Worm (Caenorhabditis elegans) whole organism, young adult: ENCODE measurements around the gene arx-2.

ENCODE experiments used
- B0019.2 ChIP-seq: fragments of 200-800 bp; sonication (Bioruptor generic); conservative IDR thresholded peaks from 2 replicates; pipeline ENCODE4 v1.3.6; 2022; ENCODE audit warnings: missing genetic modification reagents, missing genetic modification characterization, missing compliant biosample characterization
- D2030.7 ChIP-seq: fragments of 200-800 bp; sonication (Bioruptor generic); IDR thresholded peaks from 2 replicates; pipeline ENCODE4 v1.3.6; 2022; ENCODE audit warnings: missing genetic modification reagents, missing genetic modification characterization, missing compliant biosample characterization
- F10E7.11 ChIP-seq: sonication (generic microtip); optimal IDR thresholded peaks from 2 replicates; lab custom pipeline; 2017; ENCODE audit warnings: mild to moderate bottlenecking, missing genetic modification characterization, moderate library complexity, missing compliant biosample characterization
- F33H1.4 ChIP-seq: fragments of 200-800 bp; sonication (Bioruptor generic); IDR thresholded peaks from 2 replicates; pipeline ENCODE4 v1.3.6; 2022; ENCODE audit warnings: missing genetic modification reagents, missing genetic modification characterization, missing compliant biosample characterization
- F39B2.1 ChIP-seq: fragments of 200-800 bp; sonication (Bioruptor generic); IDR thresholded peaks from 2 replicates; pipeline ENCODE4 v1.3.6; 2022; ENCODE audit warnings: missing genetic modification reagents, missing genetic modification characterization, missing compliant biosample characterization
- F52B5.7 ChIP-seq: sonication (generic microtip); optimal IDR thresholded peaks from 2 replicates; lab custom pipeline; 2016; ENCODE audit warnings: mild to moderate bottlenecking, missing genetic modification characterization, missing compliant biosample characterization
- T26A5.8 ChIP-seq: sonication (generic microtip); optimal IDR thresholded peaks from 2 replicates; lab custom pipeline; 2016; ENCODE audit warnings: missing genetic modification characterization, missing compliant biosample characterization
- Y56A3A.18 ChIP-seq: fragments of 200-800 bp; sonication (Bioruptor generic); IDR thresholded peaks from 2 replicates; pipeline ENCODE4 v1.3.6; 2022; ENCODE audit warnings: missing genetic modification reagents, missing genetic modification characterization, missing compliant biosample characterization
- Y79H2A.3 ChIP-seq: fragments of 200-800 bp; sonication (Bioruptor generic); conservative IDR thresholded peaks from 2 replicates; pipeline ENCODE4 v1.3.6; 2022; ENCODE audit warnings: missing genetic modification reagents, missing genetic modification characterization, missing compliant biosample characterization
- ama-1 ChIP-seq, 3 experiments: fragments of 150-350 bp in 1 of 3; sonication (generic microtip) in 2 of 3; optimal IDR thresholded peaks; 2 replicates each; lab custom pipeline; 2014 to 2018; ENCODE audit warnings: missing biosample characterization in 2 of 3, missing genetic modification characterization in 2 of 3, missing genetic modification reagents in 2 of 3
- attf-5 ChIP-seq: fragments of 200-800 bp; sonication (Bioruptor generic); optimal IDR thresholded peaks from 2 replicates; lab custom pipeline; 2018; ENCODE audit warnings: mild to moderate bottlenecking, missing genetic modification characterization, missing compliant biosample characterization
- cebp-1 ChIP-seq, 2 experiments: fragments of 200-800 bp in 1 of 2; sonication (Bioruptor generic) in 1 of 2; sonication (generic microtip) in 1 of 2; IDR thresholded peaks in 1 of 2; optimal IDR thresholded peaks in 1 of 2; 2 replicates each; pipeline versions ENCODE4 v1.3.6 to Lab custom; 2017 to 2022; ENCODE audit warnings: missing compliant biosample characterization in 2 of 2, missing genetic modification characterization in 2 of 2, mild to moderate bottlenecking in 1 of 2, missing genetic modification reagents in 1 of 2, moderate library complexity in 1 of 2
- ceh-100 ChIP-seq: fragments of 200-800 bp; sonication (Bioruptor generic); IDR thresholded peaks from 2 replicates; pipeline ENCODE4 v1.3.6; 2022; ENCODE audit warnings: missing genetic modification reagents, missing genetic modification characterization, missing compliant biosample characterization
- ceh-27 ChIP-seq: fragments of 200-800 bp; sonication (Bioruptor generic); optimal IDR thresholded peaks from 2 replicates; lab custom pipeline; 2018; ENCODE audit warnings: mild to moderate bottlenecking, missing genetic modification characterization, moderate library complexity, missing compliant biosample characterization
- ceh-91 ChIP-seq: fragments of 200-800 bp; sonication (Bioruptor generic); IDR thresholded peaks from 2 replicates; pipeline ENCODE4 v1.3.6; 2022; ENCODE audit warnings: missing genetic modification reagents, missing genetic modification characterization, missing compliant biosample characterization
- chd-7 ChIP-seq: sonication (generic microtip); optimal IDR thresholded peaks from 2 replicates; lab custom pipeline; 2016; ENCODE audit warnings: mild to moderate bottlenecking, missing genetic modification characterization, moderate library complexity, missing compliant biosample characterization
- dox-1 ChIP-seq: fragments of 200-800 bp; sonication (Bioruptor generic); IDR thresholded peaks from 2 replicates; pipeline ENCODE4 v1.3.6; 2022; ENCODE audit warnings: missing genetic modification reagents, missing genetic modification characterization, missing compliant biosample characterization
- egl-44 ChIP-seq: fragments of 200-800 bp; sonication (Bioruptor generic); IDR thresholded peaks from 2 replicates; pipeline ENCODE4 v1.3.6; 2022; ENCODE audit warnings: missing genetic modification reagents, missing genetic modification characterization, missing compliant biosample characterization
- hlh-12 ChIP-seq: sonication (generic microtip); optimal IDR thresholded peaks from 2 replicates; lab custom pipeline; 2016; ENCODE audit warnings: missing genetic modification characterization, missing compliant biosample characterization
- hlh-26 ChIP-seq: fragments of 200-800 bp; sonication (Bioruptor generic); conservative IDR thresholded peaks from 2 replicates; pipeline ENCODE4 v1.3.6; 2022; ENCODE audit warnings: missing genetic modification reagents, missing genetic modification characterization, missing compliant biosample characterization
- hmg-1.2 ChIP-seq: fragments of 200-800 bp; sonication (Bioruptor generic); IDR thresholded peaks from 2 replicates; pipeline ENCODE4 v1.3.6; 2022; ENCODE audit warnings: missing genetic modification reagents, missing genetic modification characterization, missing compliant biosample characterization
- hrde-1 ChIP-seq: sonication (generic microtip); optimal IDR thresholded peaks from 2 replicates; lab custom pipeline; 2016; ENCODE audit warnings: missing genetic modification characterization, mild to moderate bottlenecking, missing compliant biosample characterization, moderate library complexity, missing genotype, missing genetic modification reagents, borderline replicate concordance
- lag-1 ChIP-seq: fragments of 200-800 bp; sonication (Bioruptor generic); IDR thresholded peaks from 2 replicates; pipeline ENCODE4 v1.3.6; 2022; ENCODE audit warnings: missing genetic modification reagents, missing genetic modification characterization, missing compliant biosample characterization
- let-607 ChIP-seq, 2 experiments: fragments of 200-800 bp in 1 of 2; sonication (Bioruptor generic) in 1 of 2; sonication (generic microtip) in 1 of 2; optimal IDR thresholded peaks; 2 replicates each; lab custom pipeline; 2016 to 2018; ENCODE audit warnings: mild to moderate bottlenecking in 2 of 2, missing compliant biosample characterization in 2 of 2, missing genetic modification characterization in 2 of 2, moderate library complexity in 2 of 2, missing genotype in 1 of 2
- lin-26 ChIP-seq: fragments of 200-800 bp; sonication (Bioruptor generic); IDR thresholded peaks from 2 replicates; pipeline ENCODE4 v1.3.6; 2022; ENCODE audit warnings: missing genetic modification reagents, missing genetic modification characterization, missing compliant biosample characterization
- lin-35 ChIP-seq, 3 experiments: fragments of 150-350 bp in 2 of 3; sonication (generic microtip) in 1 of 3; optimal IDR thresholded peaks; 2 replicates each; lab custom pipeline; 2014 to 2018; ENCODE audit warnings: missing biosample characterization in 3 of 3, missing genetic modification characterization in 3 of 3, missing genetic modification reagents in 3 of 3
- lsl-1 ChIP-seq: fragments of 200-800 bp; sonication (Bioruptor generic); optimal IDR thresholded peaks from 2 replicates; lab custom pipeline; 2018; ENCODE audit warnings: mild to moderate bottlenecking, missing genetic modification characterization, moderate library complexity, missing compliant biosample characterization
- lsy-27 ChIP-seq: sonication (generic microtip); optimal IDR thresholded peaks from 2 replicates; lab custom pipeline; 2017; ENCODE audit warnings: missing genetic modification characterization, mild to moderate bottlenecking, missing compliant biosample characterization, antibody characterized with exemption, missing genotype, borderline replicate concordance; ENCODE audit not compliant: insufficient read depth
- madf-10 ChIP-seq: sonication (generic microtip); optimal IDR thresholded peaks from 2 replicates; lab custom pipeline; 2016; ENCODE audit warnings: mild to moderate bottlenecking, missing genetic modification characterization, missing compliant biosample characterization
- madf-6 ChIP-seq: fragments of 200-800 bp; sonication (Bioruptor generic); IDR thresholded peaks from 2 replicates; pipeline ENCODE4 v1.3.6; 2022; ENCODE audit warnings: missing genetic modification reagents, missing genetic modification characterization, missing compliant biosample characterization
- mcd-1 ChIP-seq: fragments of 200-800 bp; sonication (Bioruptor generic); IDR thresholded peaks from 2 replicates; pipeline ENCODE4 v1.3.6; 2022; ENCODE audit warnings: missing genetic modification reagents, missing genetic modification characterization, missing compliant biosample characterization
- nhr-80 ChIP-seq: sonication (generic microtip); optimal IDR thresholded peaks from 2 replicates; lab custom pipeline; 2016; ENCODE audit warnings: missing genetic modification characterization, missing compliant biosample characterization
- pha-4 ChIP-seq: fragments of 150-350 bp; sonication (generic microtip); optimal IDR thresholded peaks from 2 replicates; lab custom pipeline; 2014; ENCODE audit warnings: missing biosample characterization, missing genetic modification reagents, missing genetic modification characterization
- rcor-1 ChIP-seq: fragments of 200-800 bp; sonication (Bioruptor generic); IDR thresholded peaks from 2 replicates; pipeline ENCODE4 v1.3.6; 2022; ENCODE audit warnings: missing genetic modification reagents, missing genetic modification characterization, missing compliant biosample characterization
- rec-8 ChIP-seq, 2 experiments: sonication (generic microtip); optimal IDR thresholded peaks; 2 replicates each; lab custom pipeline; 2016; ENCODE audit warnings: mild to moderate bottlenecking in 2 of 2, missing genetic modification characterization in 2 of 2, missing genetic modification reagents in 2 of 2, missing genotype in 2 of 2, missing biosample characterization in 1 of 2, missing compliant biosample characterization in 1 of 2, moderate library complexity in 1 of 2
- repo-1 ChIP-seq: sonication (generic microtip); optimal IDR thresholded peaks from 2 replicates; lab custom pipeline; 2017; ENCODE audit warnings: mild to moderate bottlenecking, missing genetic modification characterization, missing compliant biosample characterization
- snpc-3.4 ChIP-seq: sonication (generic microtip); optimal IDR thresholded peaks from 2 replicates; lab custom pipeline; 2017; ENCODE audit warnings: missing genetic modification characterization, mild to moderate bottlenecking, missing compliant biosample characterization, antibody characterized with exemption, moderate library complexity, missing genotype, missing genetic modification reagents
- snpc-4 ChIP-seq, 5 experiments: fragments of 150-350 bp in 1 of 5; sonication (generic microtip) in 4 of 5; optimal IDR thresholded peaks; 2 replicates each; lab custom pipeline; 2014 to 2018; ENCODE audit warnings: missing genetic modification characterization in 5 of 5, missing biosample characterization in 3 of 5, antibody characterized with exemption in 2 of 5, mild to moderate bottlenecking in 2 of 5, missing compliant biosample characterization in 2 of 5, missing genotype in 2 of 5, moderate library complexity in 2 of 5, missing genetic modification reagents in 1 of 5
- tbx-9 ChIP-seq: sonication (generic microtip); optimal IDR thresholded peaks from 2 replicates; lab custom pipeline; 2016; ENCODE audit warnings: borderline replicate concordance, missing genetic modification characterization, inconsistent platforms, missing compliant biosample characterization
- unc-62 ChIP-seq: fragments of 150-350 bp; optimal IDR thresholded peaks from 2 replicates; lab custom pipeline; 2014; ENCODE audit warnings: missing biosample characterization, missing genetic modification reagents, missing genetic modification characterization
- xnd-1 ChIP-seq: sonication (generic microtip); optimal IDR thresholded peaks from 2 replicates; lab custom pipeline; 2016; ENCODE audit warnings: missing genotype, missing genetic modification reagents, missing genetic modification characterization, missing compliant biosample characterization
- ztf-25 ChIP-seq: fragments of 200-800 bp; sonication (Bioruptor generic); IDR thresholded peaks from 2 replicates; pipeline ENCODE4 v1.3.6; 2022; ENCODE audit warnings: missing genetic modification reagents, missing genetic modification characterization, missing compliant biosample characterization
- ztf-28 ChIP-seq: fragments of 200-800 bp; sonication (Bioruptor generic); IDR thresholded peaks from 2 replicates; pipeline ENCODE4 v1.3.6; 2022; ENCODE audit warnings: missing genetic modification reagents, missing genetic modification characterization, missing compliant biosample characterization
- ztf-6 ChIP-seq: fragments of 200-800 bp; sonication (Bioruptor generic); IDR thresholded peaks from 2 replicates; pipeline ENCODE4 v1.3.6; 2022; ENCODE audit warnings: missing genetic modification reagents, missing genetic modification characterization, missing compliant biosample characterization

Gene arx-2

ce11 chrV:10363834-10364233, 25.7 kb upstream of the arx-2 start:
- no peak for TF ChIP-seq dox-1
- no peak for TF ChIP-seq tbx-9 (tag; lab: Kevin White, UChicago)
- TF ChIP-seq ceh-100 (GFP tag; lab: Robert Waterston, UW) = no peak
- TF ChIP-seq rec-8 (tag; optimal IDR thresholded peaks at IDR 0.05; lab: Kevin White, UChicago) = no peak
- TF ChIP-seq nhr-80 = no peak
- no peak for TF ChIP-seq ztf-6 (GFP tag; lab: Robert Waterston, UW)
- TF ChIP-seq lin-35 (GFP tag; optimal IDR thresholded peaks at IDR 0.05; lab: Kevin White, UChicago) = no peak
- no peak for TF ChIP-seq F39B2.1 (GFP tag; lab: Robert Waterston, UW)
- no peak for TF ChIP-seq hlh-12
- no peak for TF ChIP-seq Y56A3A.18 (GFP tag; lab: Robert Waterston, UW)
- TF ChIP-seq unc-62 (GFP tag; lab: Kevin White, UChicago) = no peak
- no peak for TF ChIP-seq chd-7 (tag; lab: Kevin White, UChicago)
- no peak for TF ChIP-seq repo-1 (tag; lab: Kevin White, UChicago)
- no peak for TF ChIP-seq hlh-26
- TF ChIP-seq ceh-91 = no peak
- TF ChIP-seq lsy-27 (tag; lab: Kevin White, UChicago) = no peak

- TF ChIP-seq hmg-1.2 (peak; percentile 52; the same call in 1 of the 2 replicates), lsl-1 (GFP tag; lab: Kevin White, UChicago) (peak; percentile 69), egl-44 (GFP tag; lab: Robert Waterston, UW) (no peak), rcor-1 (GFP tag; lab: Robert Waterston, UW) (0 out of 2 replicates have a peak, but pooled peaks have one; percentile 37), madf-10 (tag; lab: Kevin White, UChicago) (peak; percentile 17), repo-1 (tag; lab: Kevin White, UChicago) (no peak), nhr-80 (peak; percentile 88), ceh-27 (peak; percentile 50), F52B5.7 (tag; lab: Kevin White, UChicago) (no peak), attf-5 (GFP tag; lab: Kevin White, UChicago) (peak; percentile 88), ztf-28 (GFP tag; lab: Robert Waterston, UW) (no peak), hrde-1 (tag; lab: Kevin White, UChicago) (no peak), ama-1 (optimal IDR thresholded peaks at IDR 0.05; lab: Kevin White, UChicago) (peak; percentile 36), ama-1 (GFP tag; optimal IDR thresholded peaks at IDR 0.05; lab: Kevin White, UChicago) (no peak), F10E7.11 (tag; lab: Kevin White, UChicago) (no peak), lsy-27 (tag; lab: Kevin White, UChicago) (peak; percentile 61), F33H1.4 (GFP tag; lab: Robert Waterston, UW) (peak; percentile 54), pha-4 (tag; lab: Kevin White, UChicago) (peak; percentile 8), lin-26 (GFP tag; lab: Robert Waterston, UW) (peak; percentile 54), snpc-3.4 (tag; lab: Kevin White, UChicago) (peak; percentile 20), madf-6 (GFP tag; lab: Robert Waterston, UW) (peak; percentile 85), lag-1 (no peak), xnd-1 (peak; percentile 43), mcd-1 (GFP tag; lab: Robert Waterston, UW) (peak; percentile 86), snpc-4 (GFP tag; optimal IDR thresholded peaks at IDR 0.05; lab: Kevin White, UChicago) (no peak), snpc-4 (tag; optimal IDR thresholded peaks at IDR 0.05; lab: Kevin White, UChicago) (peak in 3 of 4 experiments; percentile 43 to 64 (median 52)), let-607 (tag; optimal IDR thresholded peaks at IDR 0.05; lab: Kevin White, UChicago) (peak in 1 of 2 experiments; percentile 12), T26A5.8 (no peak), ztf-25 (GFP tag; lab: Robert Waterston, UW) (0 out of 2 replicates have a peak, but pooled peaks have one; percentile 36), cebp-1 (GFP tag; IDR thresholded peaks at IDR 0.05; lab: Robert Waterston, UW) (peak; percentile 45; the same call in 1 of the 2 replicates), cebp-1 (tag; optimal IDR thresholded peaks at IDR 0.05; lab: Kevin White, UChicago) (peak; percentile 58), Y79H2A.3 (GFP tag; lab: Robert Waterston, UW) (no peak), D2030.7 (GFP tag; lab: Robert Waterston, UW) (peak; percentile 68), B0019.2 (GFP tag; lab: Robert Waterston, UW) (no peak)
Observed at ce11 chrV:10361830-10362397, 23.8 kb upstream of the arx-2 start, which contains the start of gene cash-1. TSS of gene cash-1 (plus strand) at chrV:10362261.
